Worm (Caenorhabditis elegans): Measurements from ENCODE around the gene sur-7.

Gene sur-7

DNA sequence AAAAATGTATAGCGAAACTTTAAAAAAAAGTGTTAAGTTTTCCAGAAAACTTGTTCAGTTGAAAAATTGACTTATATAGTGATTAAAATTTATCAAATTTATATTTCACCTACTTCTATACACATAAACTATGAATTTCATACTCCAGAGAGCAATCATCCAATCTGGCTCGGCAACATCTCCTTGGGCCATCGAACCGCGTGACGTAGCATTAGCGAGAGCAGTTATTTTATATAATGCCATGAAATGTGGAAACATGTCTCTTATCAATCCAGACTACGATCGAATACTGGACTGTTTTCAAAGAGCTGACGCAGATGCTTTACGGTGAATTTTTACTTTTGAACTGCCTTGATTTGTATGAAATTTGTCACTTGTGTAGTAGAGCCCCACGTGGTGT lies 6.9 kb upstream of the sur-7 start:
- TF ChIP-seq aptf-2 (GFP tag; conservative IDR thresholded peaks at IDR 0.05) (no peak), attf-5 (GFP tag; optimal IDR thresholded peaks at IDR 0.05) (no peak), lir-1 (GFP tag; conservative IDR thresholded peaks at IDR 0.05) (no peak), madf-8 (GFP tag; conservative IDR thresholded peaks at IDR 0.05) (no peak), egl-44 (GFP tag; IDR thresholded peaks at IDR 0.05) (no peak), ceh-58 (GFP tag; IDR thresholded peaks at IDR 0.05) (no peak), mxl-1 (tag; optimal IDR thresholded peaks at IDR 0.05) (no peak), ceh-27 (GFP tag; optimal IDR thresholded peaks at IDR 0.05) (no peak), sea-2 (GFP tag; IDR thresholded peaks at IDR 0.05) (no peak), F57A8.1 (GFP tag; optimal IDR thresholded peaks at IDR 0.05) (no peak), F10E7.11 (tag; optimal IDR thresholded peaks at IDR 0.05) (no peak), him-1 (tag; optimal IDR thresholded peaks at IDR 0.05) (no peak), let-607 (tag; optimal IDR thresholded peaks at IDR 0.05) (no peak), rec-8 (tag; optimal IDR thresholded peaks at IDR 0.05) (no peak), mcd-1 (GFP tag; IDR thresholded peaks at IDR 0.05) (no peak), repo-1 (tag; optimal IDR thresholded peaks at IDR 0.05) (no peak), snpc-1.1 (tag; optimal IDR thresholded peaks at IDR 0.05; ENCODE audit: insufficient read depth) (no peak), F39B2.1 (GFP tag; IDR thresholded peaks at IDR 0.05) (no peak), madf-3 (GFP tag; IDR thresholded peaks at IDR 0.05) (no peak), ztf-28 (GFP tag; IDR thresholded peaks at IDR 0.05) (no peak)

DNA sequence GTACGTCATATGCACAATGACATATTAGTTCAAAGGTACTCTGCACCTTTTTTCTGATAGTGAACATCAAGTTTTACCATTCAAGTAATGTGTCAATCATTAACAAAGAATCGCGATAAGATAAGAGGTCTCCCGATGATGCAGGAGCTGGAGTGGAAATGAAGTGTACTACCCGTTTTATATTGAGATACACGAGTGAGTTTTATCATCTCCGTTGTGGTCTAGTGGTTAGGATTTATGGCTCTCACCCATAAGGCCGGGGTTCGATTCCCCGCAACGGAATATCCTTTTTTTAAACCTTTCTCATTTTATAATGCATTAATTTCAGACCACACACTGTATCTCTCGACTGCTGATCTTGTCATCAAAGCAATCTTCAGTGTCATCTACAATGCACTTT lies 1.5 kb downstream of the sur-7 start:
- TF ChIP-seq zfh-2 (GFP tag; conservative IDR thresholded peaks at IDR 0.05) (no peak), D2030.7 (GFP tag; IDR thresholded peaks at IDR 0.05) (peak; percentile 58; the same call in 1 of the 2 replicates), let-526 (GFP tag; IDR thresholded peaks at IDR 0.05) (no peak), madf-3 (GFP tag; IDR thresholded peaks at IDR 0.05) (no peak), madf-8 (GFP tag; conservative IDR thresholded peaks at IDR 0.05) (no peak), F49E8.2 (tag; optimal IDR thresholded peaks at IDR 0.05; ENCODE audit: insufficient read depth) (peak; percentile 4), ets-4 (GFP tag; optimal IDR thresholded peaks at IDR 0.05) (peak; percentile 49), Y53G8AR.9 (GFP tag; conservative IDR thresholded peaks at IDR 0.05) (peak; percentile 68; the same call in 1 of the 2 replicates), nfyb-1 (GFP tag; IDR thresholded peaks at IDR 0.05) (peak; percentile 85), ceh-40 (GFP tag; IDR thresholded peaks at IDR 0.05) (0 out of 2 replicates have a peak, but pooled peaks have one; percentile 13), hlh-26 (GFP tag; conservative IDR thresholded peaks at IDR 0.05) (no peak), ztf-28 (GFP tag; IDR thresholded peaks at IDR 0.05) (no peak), cebp-1 (GFP tag; IDR thresholded peaks at IDR 0.05) (peak; percentile 43; the same call in 1 of the 2 replicates), cebp-1 (tag; optimal IDR thresholded peaks at IDR 0.05) (peak; percentile 63), hrde-1 (tag; optimal IDR thresholded peaks at IDR 0.05; ENCODE audit: borderline replicate concordance) (peak; percentile 42), hlh-12 (tag; optimal IDR thresholded peaks at IDR 0.05) (peak; percentile 66), lsy-27 (tag; optimal IDR thresholded peaks at IDR 0.05; ENCODE audit: borderline replicate concordance, insufficient read depth) (peak; percentile 20), rpc-1 (optimal IDR thresholded peaks at IDR 0.05) (peak; percentile 91), rpc-1 (tag; optimal IDR thresholded peaks at IDR 0.05) (peak; percentile 93), B0261.1 (tag; optimal IDR thresholded peaks at IDR 0.05) (peak; percentile 92), attf-6 (GFP tag; IDR thresholded peaks at IDR 0.05) (peak; percentile 64; the same call in 1 of the 2 replicates), ekl-4 (GFP tag; IDR thresholded peaks at IDR 0.05) (peak; percentile 61; the same call in 1 of the 2 replicates), nhr-80 (tag; optimal IDR thresholded peaks at IDR 0.05) (peak; percentile 95), pbrm-1 (GFP tag; IDR thresholded peaks at IDR 0.05) (peak; percentile 61; the same call in 1 of the 2 replicates), chd-7 (tag; optimal IDR thresholded peaks at IDR 0.05) (peak; percentile 56), let-607 (tag; optimal IDR thresholded peaks at IDR 0.05) (peak; percentile 9 to 76), rcor-1 (GFP tag; IDR thresholded peaks at IDR 0.05) (peak; percentile 53), Y95B8A.8 (GFP tag; IDR thresholded peaks at IDR 0.05) (no peak), sea-2 (GFP tag; IDR thresholded peaks at IDR 0.05) (no peak), egl-18 (GFP tag; IDR thresholded peaks at IDR 0.05) (no peak), C17E4.6 (GFP tag; IDR thresholded peaks at IDR 0.05) (no peak), fkh-3 (tag; optimal IDR thresholded peaks at IDR 0.05) (no peak), aptf-2 (GFP tag; conservative IDR thresholded peaks at IDR 0.05) (no peak)
